Worm (Caenorhabditis elegans) whole organism, young adult: ENCODE results near the gene cpna-2.
A peak's percentile ranks its signal among the peaks of the same experiment; 100 is the strongest.

ENCODE experiments used
- B0019.2 ChIP-seq: fragments of 200-800 bp; sonication (Bioruptor generic); conservative IDR thresholded peaks from 2 replicates; pipeline ENCODE4 v1.3.6; 2022; ENCODE audit warnings: missing genetic modification reagents, missing genetic modification characterization, missing compliant biosample characterization
- B0261.1 ChIP-seq: sonication (generic microtip); optimal IDR thresholded peaks from 2 replicates; lab custom pipeline; 2016; ENCODE audit warnings: mild to moderate bottlenecking, missing genetic modification characterization, moderate library complexity, missing compliant biosample characterization
- D2030.7 ChIP-seq: fragments of 200-800 bp; sonication (Bioruptor generic); IDR thresholded peaks from 2 replicates; pipeline ENCODE4 v1.3.6; 2022; ENCODE audit warnings: missing genetic modification reagents, missing genetic modification characterization, missing compliant biosample characterization
- F23B12.7 ChIP-seq: sonication (generic microtip); optimal IDR thresholded peaks from 2 replicates; lab custom pipeline; 2017; ENCODE audit warnings: missing genetic modification characterization, mild to moderate bottlenecking, missing compliant biosample characterization, antibody characterized with exemption, moderate library complexity; ENCODE audit not compliant: insufficient read depth
- F33H1.4 ChIP-seq: fragments of 200-800 bp; sonication (Bioruptor generic); IDR thresholded peaks from 2 replicates; pipeline ENCODE4 v1.3.6; 2022; ENCODE audit warnings: missing genetic modification reagents, missing genetic modification characterization, missing compliant biosample characterization
- F37B4.10 ChIP-seq: fragments of 200-800 bp; sonication (Bioruptor generic); IDR thresholded peaks from 2 replicates; pipeline ENCODE4 v1.3.6; 2022; ENCODE audit warnings: missing genetic modification characterization, missing compliant biosample characterization
- Y56A3A.18 ChIP-seq: fragments of 200-800 bp; sonication (Bioruptor generic); IDR thresholded peaks from 2 replicates; pipeline ENCODE4 v1.3.6; 2022; ENCODE audit warnings: missing genetic modification reagents, missing genetic modification characterization, missing compliant biosample characterization
- ama-1 ChIP-seq, 3 experiments: fragments of 150-350 bp in 1 of 3; sonication (generic microtip) in 2 of 3; optimal IDR thresholded peaks; 2 replicates each; lab custom pipeline; 2014 to 2018; ENCODE audit warnings: missing biosample characterization in 2 of 3, missing genetic modification characterization in 2 of 3, missing genetic modification reagents in 2 of 3
- athp-1 ChIP-seq: sonication (generic microtip); optimal IDR thresholded peaks from 2 replicates; lab custom pipeline; 2017; ENCODE audit warnings: mild to moderate bottlenecking, missing genetic modification characterization, missing compliant biosample characterization
- attf-5 ChIP-seq: fragments of 200-800 bp; sonication (Bioruptor generic); optimal IDR thresholded peaks from 2 replicates; lab custom pipeline; 2018; ENCODE audit warnings: mild to moderate bottlenecking, missing genetic modification characterization, missing compliant biosample characterization
- cebp-1 ChIP-seq, 2 experiments: fragments of 200-800 bp in 1 of 2; sonication (Bioruptor generic) in 1 of 2; sonication (generic microtip) in 1 of 2; IDR thresholded peaks in 1 of 2; optimal IDR thresholded peaks in 1 of 2; 2 replicates each; pipeline versions ENCODE4 v1.3.6 to Lab custom; 2017 to 2022; ENCODE audit warnings: missing compliant biosample characterization in 2 of 2, missing genetic modification characterization in 2 of 2, mild to moderate bottlenecking in 1 of 2, missing genetic modification reagents in 1 of 2, moderate library complexity in 1 of 2
- cebp-2 ChIP-seq: fragments of 200-800 bp; sonication (Bioruptor generic); IDR thresholded peaks from 2 replicates; pipeline ENCODE4 v1.3.6; 2022; ENCODE audit warnings: missing genetic modification characterization, missing compliant biosample characterization
- ceh-91 ChIP-seq: fragments of 200-800 bp; sonication (Bioruptor generic); IDR thresholded peaks from 2 replicates; pipeline ENCODE4 v1.3.6; 2022; ENCODE audit warnings: missing genetic modification reagents, missing genetic modification characterization, missing compliant biosample characterization
- dox-1 ChIP-seq: fragments of 200-800 bp; sonication (Bioruptor generic); IDR thresholded peaks from 2 replicates; pipeline ENCODE4 v1.3.6; 2022; ENCODE audit warnings: missing genetic modification reagents, missing genetic modification characterization, missing compliant biosample characterization
- efl-1 ChIP-seq: fragments of 150-350 bp; optimal IDR thresholded peaks from 2 replicates; lab custom pipeline; 2014; ENCODE audit warnings: missing biosample characterization, missing genetic modification reagents, missing genetic modification characterization
- him-1 ChIP-seq: sonication (generic microtip); optimal IDR thresholded peaks from 2 replicates; lab custom pipeline; 2016; ENCODE audit warnings: missing genotype, missing genetic modification reagents, missing genetic modification characterization, missing compliant biosample characterization
- hmg-1.2 ChIP-seq: fragments of 200-800 bp; sonication (Bioruptor generic); IDR thresholded peaks from 2 replicates; pipeline ENCODE4 v1.3.6; 2022; ENCODE audit warnings: missing genetic modification reagents, missing genetic modification characterization, missing compliant biosample characterization
- lag-1 ChIP-seq: fragments of 200-800 bp; sonication (Bioruptor generic); IDR thresholded peaks from 2 replicates; pipeline ENCODE4 v1.3.6; 2022; ENCODE audit warnings: missing genetic modification reagents, missing genetic modification characterization, missing compliant biosample characterization
- let-526 ChIP-seq: fragments of 200-800 bp; sonication (Bioruptor generic); IDR thresholded peaks from 2 replicates; pipeline ENCODE4 v1.3.6; 2022; ENCODE audit warnings: missing genetic modification reagents, missing genetic modification characterization, missing compliant biosample characterization
- lsl-1 ChIP-seq: fragments of 200-800 bp; sonication (Bioruptor generic); optimal IDR thresholded peaks from 2 replicates; lab custom pipeline; 2018; ENCODE audit warnings: mild to moderate bottlenecking, missing genetic modification characterization, moderate library complexity, missing compliant biosample characterization
- madf-6 ChIP-seq: fragments of 200-800 bp; sonication (Bioruptor generic); IDR thresholded peaks from 2 replicates; pipeline ENCODE4 v1.3.6; 2022; ENCODE audit warnings: missing genetic modification reagents, missing genetic modification characterization, missing compliant biosample characterization
- madf-8 ChIP-seq: fragments of 200-800 bp; sonication (Bioruptor generic); conservative IDR thresholded peaks from 2 replicates; pipeline ENCODE4 v1.3.6; 2022; ENCODE audit warnings: missing genetic modification reagents, missing genetic modification characterization, missing compliant biosample characterization
- nfya-1 ChIP-seq: sonication (generic microtip); optimal IDR thresholded peaks from 2 replicates; lab custom pipeline; 2017; ENCODE audit warnings: antibody characterized with exemption, missing compliant biosample characterization, missing genetic modification characterization, borderline replicate concordance; ENCODE audit not compliant: insufficient read depth
- nhr-120 ChIP-seq: fragments of 200-800 bp; sonication (Bioruptor generic); IDR thresholded peaks from 2 replicates; pipeline ENCODE4 v1.3.6; 2022; ENCODE audit warnings: missing genetic modification characterization, missing compliant biosample characterization
- nhr-80 ChIP-seq: sonication (generic microtip); optimal IDR thresholded peaks from 2 replicates; lab custom pipeline; 2016; ENCODE audit warnings: missing genetic modification characterization, missing compliant biosample characterization
- rcor-1 ChIP-seq: fragments of 200-800 bp; sonication (Bioruptor generic); IDR thresholded peaks from 2 replicates; pipeline ENCODE4 v1.3.6; 2022; ENCODE audit warnings: missing genetic modification reagents, missing genetic modification characterization, missing compliant biosample characterization
- repo-1 ChIP-seq: sonication (generic microtip); optimal IDR thresholded peaks from 2 replicates; lab custom pipeline; 2017; ENCODE audit warnings: mild to moderate bottlenecking, missing genetic modification characterization, missing compliant biosample characterization
- snpc-1.1 ChIP-seq: sonication (generic microtip); optimal IDR thresholded peaks from 2 replicates; lab custom pipeline; 2017; ENCODE audit warnings: missing genetic modification characterization, mild to moderate bottlenecking, missing compliant biosample characterization, antibody characterized with exemption, moderate library complexity, missing genotype, missing genetic modification reagents; ENCODE audit not compliant: insufficient read depth
- snpc-1.3 ChIP-seq: sonication (generic microtip); optimal IDR thresholded peaks from 2 replicates; lab custom pipeline; 2017; ENCODE audit warnings: missing genetic modification characterization, mild to moderate bottlenecking, missing compliant biosample characterization, antibody characterized with exemption, moderate library complexity, missing genotype, missing genetic modification reagents; ENCODE audit not compliant: insufficient read depth
- snpc-3.4 ChIP-seq: sonication (generic microtip); optimal IDR thresholded peaks from 2 replicates; lab custom pipeline; 2017; ENCODE audit warnings: missing genetic modification characterization, mild to moderate bottlenecking, missing compliant biosample characterization, antibody characterized with exemption, moderate library complexity, missing genotype, missing genetic modification reagents
- snpc-4 ChIP-seq, 5 experiments: fragments of 150-350 bp in 1 of 5; sonication (generic microtip) in 4 of 5; optimal IDR thresholded peaks; 2 replicates each; lab custom pipeline; 2014 to 2018; ENCODE audit warnings: missing genetic modification characterization in 5 of 5, missing biosample characterization in 3 of 5, antibody characterized with exemption in 2 of 5, mild to moderate bottlenecking in 2 of 5, missing compliant biosample characterization in 2 of 5, missing genotype in 2 of 5, moderate library complexity in 2 of 5, missing genetic modification reagents in 1 of 5
- tbx-9 ChIP-seq: sonication (generic microtip); optimal IDR thresholded peaks from 2 replicates; lab custom pipeline; 2016; ENCODE audit warnings: borderline replicate concordance, missing genetic modification characterization, inconsistent platforms, missing compliant biosample characterization
- xnd-1 ChIP-seq: sonication (generic microtip); optimal IDR thresholded peaks from 2 replicates; lab custom pipeline; 2016; ENCODE audit warnings: missing genotype, missing genetic modification reagents, missing genetic modification characterization, missing compliant biosample characterization
- ztf-18 ChIP-seq: sonication (generic microtip); optimal IDR thresholded peaks from 2 replicates; lab custom pipeline; 2016; ENCODE audit warnings: missing genotype, mild to moderate bottlenecking, missing genetic modification characterization, missing compliant biosample characterization
- ztf-22 ChIP-seq: fragments of 200-800 bp; sonication (Bioruptor generic); optimal IDR thresholded peaks from 2 replicates; lab custom pipeline; 2018; ENCODE audit warnings: mild to moderate bottlenecking, missing genetic modification characterization, moderate library complexity, missing compliant biosample characterization

Gene cpna-2

ce11 chrII:7756810-7757209 lies 32.1 kb downstream of the cpna-2 start (continued):
- TF ChIP-seq repo-1 (peak; percentile 81), B0261.1 (peak; percentile 88), rcor-1 (GFP tag; lab: Robert Waterston, UW) (peak; percentile 32; the same call in 1 of the 2 replicates), B0019.2 (GFP tag; lab: Robert Waterston, UW) (no peak), hmg-1.2 (GFP tag; lab: Robert Waterston, UW) (peak; percentile 65), lag-1 (GFP tag; lab: Robert Waterston, UW) (no peak), ama-1 (optimal IDR thresholded peaks at IDR 0.05; lab: Kevin White, UChicago) (no peak), ama-1 (GFP tag; optimal IDR thresholded peaks at IDR 0.05; lab: Kevin White, UChicago) (peak in 1 of 2 experiments; percentile 31), D2030.7 (peak; percentile 46), cebp-2 (GFP tag; lab: Robert Waterston, UW) (no peak), ztf-22 (GFP tag; lab: Kevin White, UChicago) (no peak), F23B12.7 (tag; lab: Kevin White, UChicago) (no peak), F37B4.10 (GFP tag; lab: Robert Waterston, UW) (0 out of 2 replicates have a peak, but pooled peaks have one; percentile 71), let-526 (0 out of 2 replicates have a peak, but pooled peaks have one; percentile 46), Y56A3A.18 (GFP tag; lab: Robert Waterston, UW) (0 out of 2 replicates have a peak, but pooled peaks have one; percentile 31)

DNA sequence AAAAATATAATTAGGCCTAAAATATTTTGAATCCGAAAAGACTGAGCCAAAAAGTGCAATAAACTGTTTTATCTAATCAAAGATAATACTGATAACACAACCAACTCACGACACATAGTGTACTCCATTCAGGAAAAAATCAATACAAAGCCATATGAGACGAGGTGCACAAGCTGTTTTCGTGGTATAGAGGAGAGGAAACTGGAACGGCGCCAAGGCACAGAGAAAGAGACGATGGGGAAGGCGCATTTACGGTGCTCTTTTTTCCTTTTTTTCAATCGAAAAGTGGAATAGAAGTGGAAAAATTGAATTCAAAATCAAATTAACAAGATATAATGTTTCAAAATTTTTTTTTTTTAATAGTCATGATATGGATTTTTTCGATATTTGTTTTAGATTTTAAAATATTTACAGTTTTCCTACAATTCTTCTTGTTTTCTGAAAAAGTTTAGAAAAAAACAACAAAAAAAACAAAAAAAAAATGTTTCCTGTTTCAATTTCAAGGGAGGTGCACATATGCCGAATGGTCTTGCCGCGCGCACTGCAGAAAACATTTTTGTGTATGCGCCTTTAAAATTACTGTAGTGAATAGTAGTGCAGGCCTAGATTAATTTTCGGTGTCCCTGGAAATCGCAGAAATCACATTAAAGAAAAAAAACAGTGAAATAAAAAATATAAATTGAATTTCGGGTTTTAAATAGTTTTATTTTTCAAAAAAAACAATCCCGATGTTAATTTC lies 33.9 kb downstream of the cpna-2 start, which contains the start of gene B0228.7:
Gene B0228.7, minus strand, starts transcription at position 627 of the 739 bp plus-strand sequence.
- TF ChIP-seq tbx-9 (tag; lab: Kevin White, UChicago) (no peak), nhr-80 (tag; lab: Kevin White, UChicago) (peak; percentile 55), cebp-1 (GFP tag; IDR thresholded peaks at IDR 0.05; lab: Robert Waterston, UW) (no peak), cebp-1 (tag; optimal IDR thresholded peaks at IDR 0.05; lab: Kevin White, UChicago) (no peak), dox-1 (GFP tag; lab: Robert Waterston, UW) (no peak), xnd-1 (tag; lab: Kevin White, UChicago) (peak; percentile 92), efl-1 (GFP tag; lab: Kevin White, UChicago) (peak; percentile 69), ztf-18 (tag; lab: Kevin White, UChicago) (peak; percentile 86), nfya-1 (tag; lab: Kevin White, UChicago) (no peak), snpc-1.1 (tag; lab: Kevin White, UChicago) (peak; percentile 2), madf-6 (peak; percentile 97), athp-1 (tag; lab: Kevin White, UChicago) (peak; percentile 2), nhr-120 (no peak), snpc-4 (GFP tag; optimal IDR thresholded peaks at IDR 0.05; lab: Kevin White, UChicago) (peak; percentile 19), snpc-4 (tag; optimal IDR thresholded peaks at IDR 0.05; lab: Kevin White, UChicago) (no peak), snpc-3.4 (tag; lab: Kevin White, UChicago) (peak; percentile 26), ceh-91 (GFP tag; lab: Robert Waterston, UW) (peak; percentile 63), F33H1.4 (peak; percentile 87), attf-5 (GFP tag; lab: Kevin White, UChicago) (peak; percentile 28), snpc-1.3 (peak; percentile 53), madf-8 (GFP tag; lab: Robert Waterston, UW) (peak; percentile 96), him-1 (tag; lab: Kevin White, UChicago) (peak; percentile 33), lsl-1 (GFP tag; lab: Kevin White, UChicago) (peak; percentile 94)
